Worm (Caenorhabditis elegans): ENCODE data around the gene nlg-1.

nlg-1 gene

ce11 chrX:13578483-13578882 lies 52.5 kb downstream of the nlg-1 start, which contains the start of gene F54B11.11:
Gene F54B11.11 (plus strand): TSS chrX:13578783.
- TF ChIP-seq rbr-2 (tag; optimal IDR thresholded peaks at IDR 0.05) (no peak), daf-16 (GFP tag; optimal IDR thresholded peaks at IDR 0.05) (no peak), daf-16 (tag; optimal IDR thresholded peaks at IDR 0.05) (no peak), aly-2 (tag; optimal IDR thresholded peaks at IDR 0.05) (no peak), dpl-1 (GFP tag; optimal IDR thresholded peaks at IDR 0.05) (no peak), daf-8 (GFP tag; IDR thresholded peaks at IDR 0.05) (no peak), tag-97 (GFP tag; IDR thresholded peaks at IDR 0.05) (no peak), nhr-28 (tag; optimal IDR thresholded peaks at IDR 0.05) (no peak), lin-29 (GFP tag; IDR thresholded peaks at IDR 0.05) (no peak), nhr-102 (tag; optimal IDR thresholded peaks at IDR 0.05) (no peak)
